Worm (Caenorhabditis elegans) whole organism, young adult: Measurements from ENCODE around the gene Y57G11C.28.

ENCODE experiments used
- T07F8.4 ChIP-seq: sonication (generic microtip); optimal IDR thresholded peaks from 2 replicates; lab custom pipeline; 2016; ENCODE audit warnings: mild to moderate bottlenecking, missing genetic modification characterization, moderate library complexity, missing compliant biosample characterization
- ama-1 ChIP-seq, 3 experiments: fragments of 150-350 bp in 1 of 3; sonication (generic microtip) in 2 of 3; optimal IDR thresholded peaks; 2 replicates each; lab custom pipeline; 2014 to 2018; ENCODE audit warnings: missing biosample characterization in 2 of 3, missing genetic modification characterization in 2 of 3, missing genetic modification reagents in 2 of 3
- aptf-2 ChIP-seq: fragments of 200-800 bp; sonication (Bioruptor generic); conservative IDR thresholded peaks from 2 replicates; pipeline ENCODE4 v1.3.6; 2022; ENCODE audit warnings: missing genetic modification reagents, missing genetic modification characterization, missing compliant biosample characterization
- ceh-79 ChIP-seq: sonication (generic microtip); optimal IDR thresholded peaks from 2 replicates; lab custom pipeline; 2017; ENCODE audit warnings: mild to moderate bottlenecking, missing genetic modification characterization, missing compliant biosample characterization
- dpl-1 ChIP-seq: fragments of 150-350 bp; optimal IDR thresholded peaks from 2 replicates; lab custom pipeline; 2014; ENCODE audit warnings: missing biosample characterization, missing genetic modification reagents, missing genetic modification characterization
- mes-4 ChIP-seq: sonication (generic microtip); optimal IDR thresholded peaks from 2 replicates; lab custom pipeline; 2016; ENCODE audit warnings: missing genotype, missing genetic modification characterization, missing compliant biosample characterization
- somi-1 ChIP-seq: fragments of 200-800 bp; sonication (Bioruptor generic); optimal IDR thresholded peaks from 2 replicates; lab custom pipeline; 2018; ENCODE audit warnings: mild to moderate bottlenecking, missing genetic modification characterization, missing compliant biosample characterization
- ztf-28 ChIP-seq: fragments of 200-800 bp; sonication (Bioruptor generic); IDR thresholded peaks from 2 replicates; pipeline ENCODE4 v1.3.6; 2022; ENCODE audit warnings: missing genetic modification reagents, missing genetic modification characterization, missing compliant biosample characterization

ce11 chrIV:14959375-14959774 lies 29.9 kb downstream of the Y57G11C.28 start:
- no peak for TF ChIP-seq aptf-2 (GFP tag; lab: Robert Waterston, UW)
- TF ChIP-seq dpl-1 = peak; percentile 88
- TF ChIP-seq ztf-28 (GFP tag; lab: Robert Waterston, UW) = no peak
- no peak for TF ChIP-seq mes-4 (tag; lab: Kevin White, UChicago)
- TF ChIP-seq somi-1 (GFP tag; lab: Kevin White, UChicago) = no peak
- no peak for TF ChIP-seq T07F8.4 (tag; lab: Kevin White, UChicago)
- TF ChIP-seq ama-1 (optimal IDR thresholded peaks at IDR 0.05; lab: Kevin White, UChicago) = no peak
- TF ChIP-seq ama-1 (GFP tag; optimal IDR thresholded peaks at IDR 0.05; lab: Kevin White, UChicago) = no peak
- no peak for TF ChIP-seq ceh-79 (tag; lab: Kevin White, UChicago)
